Worm (Caenorhabditis elegans) whole organism, late embryonic: ENCODE data around the gene sdz-6.
"Not testable (repeated sequence)": the region's sequence is repeated elsewhere in the genome, so short reads cannot be mapped to it uniquely, and the experiment has no call there.

Experiments
- K09A11.1 ChIP-seq: sonication (generic microtip); optimal IDR thresholded peaks from 2 replicates; lab custom pipeline; 2017; ENCODE audit warnings: antibody characterized with exemption, mild to moderate bottlenecking, missing genetic modification characterization, missing compliant biosample characterization; ENCODE audit not compliant: insufficient read depth
- T23F11.4 ChIP-seq: fragments of 200-800 bp; sonication (Bioruptor generic); optimal IDR thresholded peaks from 2 replicates; lab custom pipeline; 2018; ENCODE audit warnings: mild to moderate bottlenecking, missing genetic modification characterization, missing compliant biosample characterization
- Y22D7AL.16 ChIP-seq: sonication (generic microtip); optimal IDR thresholded peaks from 2 replicates; lab custom pipeline; 2016; ENCODE audit warnings: missing genetic modification characterization, missing compliant biosample characterization
- ceh-2 ChIP-seq: sonication (generic microtip); optimal IDR thresholded peaks from 2 replicates; lab custom pipeline; 2016; ENCODE audit warnings: missing genotype, missing genetic modification characterization, missing compliant biosample characterization
- ceh-24 ChIP-seq: sonication (generic microtip); optimal IDR thresholded peaks from 2 replicates; lab custom pipeline; 2016; ENCODE audit warnings: mild to moderate bottlenecking, missing genetic modification characterization, missing compliant biosample characterization
- ceh-31 ChIP-seq: sonication (generic microtip); optimal IDR thresholded peaks from 2 replicates; lab custom pipeline; 2016; ENCODE audit warnings: missing genetic modification characterization, missing compliant biosample characterization
- ceh-6 ChIP-seq: fragments of 200-800 bp; sonication (Bioruptor generic); optimal IDR thresholded peaks from 2 replicates; lab custom pipeline; 2018; ENCODE audit warnings: mild to moderate bottlenecking, missing genetic modification characterization, missing compliant biosample characterization
- dve-1 ChIP-seq: sonication (generic microtip); optimal IDR thresholded peaks from 2 replicates; lab custom pipeline; 2017; ENCODE audit warnings: antibody characterized with exemption, mild to moderate bottlenecking, missing genetic modification characterization, missing compliant biosample characterization
- elt-2 ChIP-seq: sonication (generic microtip); optimal IDR thresholded peaks from 2 replicates; lab custom pipeline; 2016; ENCODE audit warnings: missing genetic modification reagents, missing genetic modification characterization, missing compliant biosample characterization
- elt-4 ChIP-seq: sonication (generic microtip); optimal IDR thresholded peaks from 2 replicates; lab custom pipeline; 2016; ENCODE audit warnings: missing genetic modification characterization, missing compliant biosample characterization
- eyg-1 ChIP-seq: sonication (generic microtip); optimal IDR thresholded peaks from 2 replicates; lab custom pipeline; 2016; ENCODE audit warnings: missing genotype, missing genetic modification characterization, missing compliant biosample characterization
- fkh-10 ChIP-seq: fragments of 150-350 bp; optimal IDR thresholded peaks from 2 replicates; lab custom pipeline; 2014; ENCODE audit warnings: missing biosample characterization, missing genetic modification reagents, missing genetic modification characterization
- fkh-6 ChIP-seq: sonication (generic microtip); optimal IDR thresholded peaks from 2 replicates; lab custom pipeline; 2016; ENCODE audit warnings: missing genetic modification characterization, missing compliant biosample characterization
- hlh-13 ChIP-seq: fragments of 200-800 bp; sonication (Bioruptor generic); optimal IDR thresholded peaks from 2 replicates; lab custom pipeline; 2018; ENCODE audit warnings: mild to moderate bottlenecking, missing genetic modification characterization, missing compliant biosample characterization
- hlh-6 ChIP-seq: sonication (generic microtip); optimal IDR thresholded peaks from 2 replicates; lab custom pipeline; 2016; ENCODE audit warnings: missing genotype, missing genetic modification characterization, missing compliant biosample characterization
- lin-11 ChIP-seq: fragments of 200-800 bp; sonication (Bioruptor generic); optimal IDR thresholded peaks from 2 replicates; lab custom pipeline; 2018; ENCODE audit warnings: mild to moderate bottlenecking, missing genetic modification characterization, missing compliant biosample characterization
- mec-3 ChIP-seq: sonication (generic microtip); optimal IDR thresholded peaks from 2 replicates; lab custom pipeline; 2016; ENCODE audit warnings: borderline replicate concordance, missing genetic modification characterization, missing compliant biosample characterization
- nfya-1 ChIP-seq: sonication (generic microtip); optimal IDR thresholded peaks from 2 replicates; lab custom pipeline; 2017; ENCODE audit warnings: missing genetic modification characterization, mild to moderate bottlenecking, missing compliant biosample characterization, antibody characterized with exemption, moderate library complexity
- nhr-232 ChIP-seq: sonication (generic microtip); optimal IDR thresholded peaks from 2 replicates; lab custom pipeline; 2016; ENCODE audit warnings: missing genetic modification characterization, missing compliant biosample characterization
- npax-4 ChIP-seq: sonication (generic microtip); optimal IDR thresholded peaks from 2 replicates; lab custom pipeline; 2016; ENCODE audit warnings: missing genetic modification characterization, missing compliant biosample characterization
- odd-2 ChIP-seq: sonication (generic microtip); optimal IDR thresholded peaks from 2 replicates; lab custom pipeline; 2017; ENCODE audit warnings: antibody characterized with exemption, mild to moderate bottlenecking, missing genetic modification characterization, missing compliant biosample characterization
- pat-9 ChIP-seq: fragments of 200-800 bp; sonication (Bioruptor generic); optimal IDR thresholded peaks from 2 replicates; lab custom pipeline; 2018; ENCODE audit warnings: mild to moderate bottlenecking, missing genetic modification characterization, moderate library complexity, missing compliant biosample characterization
- pqm-1 ChIP-seq: sonication (generic microtip); optimal IDR thresholded peaks from 2 replicates; lab custom pipeline; 2016; ENCODE audit warnings: missing genetic modification characterization, missing compliant biosample characterization
- rnt-1 ChIP-seq: sonication (generic microtip); optimal IDR thresholded peaks from 2 replicates; lab custom pipeline; 2016; ENCODE audit warnings: missing genetic modification characterization, missing compliant biosample characterization
- sox-4 ChIP-seq: sonication (generic microtip); optimal IDR thresholded peaks from 2 replicates; lab custom pipeline; 2017; ENCODE audit warnings: mild to moderate bottlenecking, missing genetic modification characterization, inconsistent platforms, missing compliant biosample characterization
- syd-9 ChIP-seq: sonication (generic microtip); optimal IDR thresholded peaks from 2 replicates; lab custom pipeline; 2016; ENCODE audit warnings: mild to moderate bottlenecking, missing genetic modification characterization, moderate library complexity, missing compliant biosample characterization
- tbx-7 ChIP-seq: sonication (generic microtip); optimal IDR thresholded peaks from 2 replicates; lab custom pipeline; 2016; ENCODE audit warnings: missing genotype, missing genetic modification characterization, missing compliant biosample characterization
- ttx-3 ChIP-seq: sonication (generic microtip); optimal IDR thresholded peaks from 2 replicates; lab custom pipeline; 2016; ENCODE audit warnings: missing genetic modification reagents, missing genetic modification characterization, missing compliant biosample characterization
- unc-3 ChIP-seq, 2 experiments: fragments of 200-800 bp in 1 of 2; sonication (Bioruptor generic) in 1 of 2; sonication (generic microtip) in 1 of 2; conservative IDR thresholded peaks in 1 of 2; optimal IDR thresholded peaks in 1 of 2; 2 replicates each; pipeline versions ENCODE4 v1.3.6 to Lab custom; 2016 to 2022; ENCODE audit warnings: missing compliant biosample characterization in 2 of 2, missing genetic modification characterization in 2 of 2, missing genetic modification reagents in 1 of 2
- unc-42 ChIP-seq: sonication (generic microtip); optimal IDR thresholded peaks from 2 replicates; lab custom pipeline; 2016; ENCODE audit warnings: missing genotype, missing genetic modification characterization, missing compliant biosample characterization
- unc-86 ChIP-seq: sonication (generic microtip); optimal IDR thresholded peaks from 2 replicates; lab custom pipeline; 2016; ENCODE audit warnings: missing genetic modification characterization, missing compliant biosample characterization
- zip-5 ChIP-seq: sonication (generic microtip); optimal IDR thresholded peaks from 2 replicates; lab custom pipeline; 2016; ENCODE audit warnings: missing genetic modification characterization, missing compliant biosample characterization

sdz-6 gene

DNA sequence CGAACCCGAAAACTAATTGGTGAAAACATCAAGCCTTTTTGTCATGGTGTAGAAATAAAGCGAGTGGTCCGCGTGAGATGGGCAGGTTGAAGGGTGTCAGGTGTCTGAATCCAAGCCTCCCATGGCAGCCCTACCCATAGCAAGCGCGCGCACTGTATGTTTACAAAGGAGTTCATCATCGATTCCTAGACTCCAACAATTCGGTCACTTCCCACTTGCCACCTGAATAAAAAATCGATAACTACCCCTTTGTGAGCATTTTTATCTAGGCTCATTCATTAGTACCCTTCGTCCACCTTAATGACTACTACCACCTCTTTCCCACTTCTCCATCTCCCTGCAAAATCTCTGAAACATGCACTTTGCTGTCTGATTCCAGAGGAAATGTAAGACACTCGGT is 7.4 kb upstream of the sdz-6 start, which contains the start of gene fbxb-64:
TSS of gene fbxb-64 (plus strand) at position 301 of the 400 bp plus-strand sequence.
- no peak for TF ChIP-seq pqm-1
- no peak for TF ChIP-seq mec-3 (tag; lab: Kevin White, UChicago)
- no peak for TF ChIP-seq ceh-6 (GFP tag; lab: Kevin White, UChicago)
- no peak for TF ChIP-seq fkh-6 (tag; lab: Kevin White, UChicago)
- no peak for TF ChIP-seq eyg-1 (tag; lab: Kevin White, UChicago)
- no peak for TF ChIP-seq elt-4
- TF ChIP-seq ceh-24 (tag; lab: Kevin White, UChicago) = no peak
- no peak for TF ChIP-seq zip-5 (tag; lab: Kevin White, UChicago)
- TF ChIP-seq fkh-10 (GFP tag; lab: Kevin White, UChicago) = no peak

ce11 chrV:19317058-19317457 is 3.4 kb upstream of the sdz-6 start, which contains the start of gene srh-208:
TSS of gene srh-208 (plus strand) at chrV:19317358.
- TF ChIP-seq Y22D7AL.16, pat-9, odd-2 (tag; lab: Kevin White, UChicago): not testable (repeated sequence)

ce11 chrV:19319460-19319995 is 885 bp upstream of the sdz-6 start, which contains the start of gene C43D7.7:
TSS of gene C43D7.7 (minus strand) at chrV:19319510.
- no peak for TF ChIP-seq ceh-31 (tag; lab: Kevin White, UChicago)
- TF ChIP-seq, all 69 proteins: peak for 0

DNA sequence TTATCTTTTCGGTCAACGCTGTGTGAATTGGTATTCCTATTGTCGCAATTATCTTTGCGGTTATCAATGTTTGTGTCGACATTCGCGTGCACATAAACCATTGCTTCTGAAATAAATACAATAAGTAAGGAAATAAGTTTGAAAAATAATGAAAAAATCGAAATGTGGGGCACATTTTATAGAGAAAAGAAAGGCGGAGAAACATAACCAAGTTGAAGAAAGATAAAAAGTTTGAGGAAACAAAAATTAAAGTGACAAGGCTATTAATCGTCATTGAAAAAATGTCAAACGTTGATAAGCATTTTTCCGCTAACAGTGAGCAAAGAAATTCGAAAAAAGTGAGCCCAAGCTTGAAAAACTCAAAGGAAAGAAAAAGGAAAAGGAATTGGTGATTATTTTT is 2.0 kb downstream of the sdz-6 start, which contains the start of gene C43D7.4:
TSS of gene C43D7.4 (minus strand) at position 101 of the 400 bp plus-strand sequence.
- TF ChIP-seq unc-86 (tag; lab: Kevin White, UChicago) (no peak), rnt-1 (no peak), fkh-6 (tag; lab: Kevin White, UChicago) (no peak)

DNA sequence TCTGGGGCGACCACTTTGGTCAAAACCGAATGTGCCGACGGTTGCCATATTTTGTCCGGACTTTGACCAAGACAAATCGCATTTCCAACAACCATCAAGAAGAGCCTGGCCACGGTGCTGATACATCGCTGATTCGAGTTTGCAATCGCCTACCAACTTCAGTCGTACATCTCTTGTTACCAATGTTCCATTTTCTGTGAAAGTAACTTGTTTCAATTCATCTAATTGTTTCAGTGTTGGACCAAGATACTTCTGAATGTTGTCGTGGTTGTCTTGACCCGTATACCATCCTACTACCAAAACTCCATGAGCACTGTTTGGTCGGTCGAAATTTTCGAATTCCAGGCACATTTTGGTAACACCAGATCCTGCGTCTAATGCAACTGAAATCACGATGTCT is 5.0 kb downstream of the sdz-6 start:
- no peak for TF ChIP-seq K09A11.1 (tag; lab: Kevin White, UChicago)
- no peak for TF ChIP-seq unc-42 (tag; lab: Kevin White, UChicago)
- TF ChIP-seq ceh-2 (tag; lab: Kevin White, UChicago) = no peak
- TF ChIP-seq tbx-7 (tag; lab: Kevin White, UChicago) = no peak
- TF ChIP-seq ceh-31 (tag; lab: Kevin White, UChicago) = no peak
- no peak for TF ChIP-seq unc-3 (GFP tag; conservative IDR thresholded peaks at IDR 0.05; lab: Robert Waterston, UW)
- no peak for TF ChIP-seq unc-3 (tag; optimal IDR thresholded peaks at IDR 0.05; lab: Kevin White, UChicago)
- no peak for TF ChIP-seq elt-2 (tag; lab: Kevin White, UChicago)
- TF ChIP-seq, all 69 proteins: peak for 0

- TF ChIP-seq elt-4 (no peak), dve-1 (no peak), sox-4 (tag; lab: Kevin White, UChicago) (no peak), T23F11.4 (GFP tag; lab: Kevin White, UChicago) (no peak), lin-11 (no peak), syd-9 (tag; lab: Kevin White, UChicago) (no peak), tbx-7 (tag; lab: Kevin White, UChicago) (no peak), hlh-6 (tag; lab: Kevin White, UChicago) (no peak), nhr-232 (no peak), ttx-3 (tag; lab: Kevin White, UChicago) (no peak), ceh-6 (GFP tag; lab: Kevin White, UChicago) (no peak), npax-4 (tag; lab: Kevin White, UChicago) (no peak), hlh-13 (GFP tag; lab: Kevin White, UChicago) (no peak), eyg-1 (tag; lab: Kevin White, UChicago) (no peak), mec-3 (tag; lab: Kevin White, UChicago) (no peak), nfya-1 (tag; lab: Kevin White, UChicago) (no peak), pqm-1 (no peak)
These were observed 8.8 kb downstream of the sdz-6 start, which contains the start of gene fbxb-65 for ce11 chrV:19329263-19329662. TSS of gene fbxb-65 (plus strand) at chrV:19329563.
